Fruit fly (Drosophila melanogaster) Kc167 (cell line): ENCODE data around the gene CG42876.

ENCODE experiments used
- Myc ChIP-seq: fragments of >200 bp; optimal IDR thresholded peaks from 2 replicates; lab custom pipeline; 2017; ENCODE audit warnings: missing external identifiers
- Sin3A ChIP-seq: fragments of >200 bp; optimal IDR thresholded peaks from 2 replicates; lab custom pipeline; 2018; ENCODE audit warnings: missing external identifiers
- h ChIP-seq: fragments of >200 bp; optimal IDR thresholded peaks from 3 replicates; lab custom pipeline; 2018; ENCODE audit warnings: missing external identifiers
- insv ChIP-seq: fragments of >200 bp; optimal IDR thresholded peaks from 3 replicates; lab custom pipeline; 2018; ENCODE audit warnings: missing external identifiers
- psq ChIP-seq: fragments of >200 bp; optimal IDR thresholded peaks from 2 replicates; lab custom pipeline; 2017; ENCODE audit warnings: missing external identifiers
- ttk ChIP-seq: sonication (Bioruptor generic); optimal IDR thresholded peaks from 2 replicates; lab custom pipeline; 2017; ENCODE audit warnings: missing external identifiers

- no peak for TF ChIP-seq Sin3A (lab: Kevin White, UChicago)
- no peak for TF ChIP-seq h
- TF ChIP-seq psq (lab: Kevin White, UChicago): no peak
- no peak for TF ChIP-seq Myc (lab: Kevin White, UChicago)
- no peak for TF ChIP-seq ttk (lab: Kevin White, UChicago)
- TF ChIP-seq insv (lab: Kevin White, UChicago): no peak
Observed at dm6 chr2L:15761409-15762407, 50.2 kb downstream of the CG42876 start.
